Worm (Caenorhabditis elegans) whole organism, L1 larva: ENCODE data around the gene T07D3.9.
A peak's percentile ranks its signal among the peaks of the same experiment; 100 is the strongest.

ENCODE experiments used
- C04F5.9 ChIP-seq: sonication (generic microtip); optimal IDR thresholded peaks from 2 replicates; lab custom pipeline; 2016; ENCODE audit warnings: missing genetic modification characterization, missing compliant biosample characterization
- F16B12.6 ChIP-seq: fragments of 150-350 bp; optimal IDR thresholded peaks from 2 replicates; lab custom pipeline; 2014; ENCODE audit warnings: missing biosample characterization, missing genetic modification characterization
- aha-1 ChIP-seq: fragments of 150-350 bp; optimal IDR thresholded peaks from 2 replicates; lab custom pipeline; 2014; ENCODE audit warnings: missing biosample characterization, missing genetic modification characterization
- ceh-88 ChIP-seq: fragments of 200-800 bp; sonication (Bioruptor generic); IDR thresholded peaks from 2 replicates; pipeline ENCODE4 v1.3.6; 2022; ENCODE audit warnings: missing genetic modification characterization, missing compliant biosample characterization
- ceh-90 ChIP-seq: sonication (generic microtip); optimal IDR thresholded peaks from 2 replicates; lab custom pipeline; 2016; ENCODE audit warnings: missing genetic modification characterization, missing compliant biosample characterization
- ces-1 ChIP-seq: fragments of 150-350 bp; optimal IDR thresholded peaks from 2 replicates; lab custom pipeline; 2014; ENCODE audit warnings: missing biosample characterization, missing genetic modification reagents, missing genetic modification characterization
- efl-1 ChIP-seq, 4 experiments: fragments of 150-350 bp; optimal IDR thresholded peaks in 3 of 4; peaks in 1 of 4; 1 replicate in 1 of 4; 2 replicates in 3 of 4; lab custom pipeline; 2014; ENCODE audit warnings: missing biosample characterization in 2 of 4, missing genetic modification characterization in 2 of 4, missing genetic modification reagents in 2 of 4
- elt-3 ChIP-seq, 6 experiments: fragments of 150-350 bp in 1 of 6; sonication (generic microtip); optimal IDR thresholded peaks; 2 replicates each; lab custom pipeline; 2017 to 2018; ENCODE audit warnings: missing biosample characterization in 6 of 6, missing genetic modification characterization in 6 of 6, inconsistent platforms in 1 of 6
- ets-5 ChIP-seq: fragments of 200-800 bp; sonication (Bioruptor generic); IDR thresholded peaks from 2 replicates; pipeline ENCODE4 v1.3.6; 2022; ENCODE audit warnings: missing genetic modification characterization, missing compliant biosample characterization
- fkh-10 ChIP-seq: sonication (generic microtip); optimal IDR thresholded peaks from 2 replicates; lab custom pipeline; 2017; ENCODE audit warnings: missing biosample characterization, missing genetic modification reagents, missing genetic modification characterization
- fkh-4 ChIP-seq: sonication (generic microtip); optimal IDR thresholded peaks from 2 replicates; lab custom pipeline; 2016; ENCODE audit warnings: missing compliant biosample characterization, missing genetic modification characterization, borderline replicate concordance
- isw-1 ChIP-seq: fragments of 200-800 bp; sonication (Bioruptor generic); IDR thresholded peaks from 2 replicates; pipeline ENCODE4 v1.3.6; 2022; ENCODE audit warnings: missing genetic modification characterization, missing compliant biosample characterization
- jun-1 ChIP-seq: fragments of 150-350 bp; optimal IDR thresholded peaks from 2 replicates; lab custom pipeline; 2014; ENCODE audit warnings: missing biosample characterization, missing genetic modification reagents, missing genetic modification characterization
- lin-13 ChIP-seq: fragments of 150-350 bp; optimal IDR thresholded peaks from 2 replicates; lab custom pipeline; 2014; ENCODE audit warnings: missing biosample characterization, missing genetic modification reagents, missing genetic modification characterization
- lin-14 ChIP-seq: fragments of 200-800 bp; sonication (Bioruptor generic); optimal IDR thresholded peaks from 2 replicates; lab custom pipeline; 2018; ENCODE audit warnings: mild to moderate bottlenecking, missing genetic modification characterization, moderate library complexity, missing compliant biosample characterization
- lin-15B ChIP-seq: fragments of 150-350 bp; sonication (generic microtip); optimal IDR thresholded peaks from 3 replicates; lab custom pipeline; 2014; ENCODE audit warnings: missing biosample characterization, missing genetic modification characterization
- lin-35 ChIP-seq, 2 experiments: fragments of 150-350 bp; optimal IDR thresholded peaks; 2 replicates each; lab custom pipeline; 2014; ENCODE audit warnings: missing biosample characterization in 2 of 2, missing genetic modification characterization in 2 of 2, missing genetic modification reagents in 2 of 2
- lin-39 ChIP-seq: fragments of 150-350 bp; optimal IDR thresholded peaks from 2 replicates; lab custom pipeline; 2014; ENCODE audit warnings: missing biosample characterization, missing genetic modification reagents, missing genetic modification characterization
- mdl-1 ChIP-seq, 2 experiments: fragments of 150-350 bp; optimal IDR thresholded peaks; 2 replicates each; lab custom pipeline; 2014 to 2017; ENCODE audit warnings: missing biosample characterization in 2 of 2, missing genetic modification characterization in 2 of 2, inconsistent platforms in 1 of 2
- mef-2 ChIP-seq: fragments of 150-350 bp; optimal IDR thresholded peaks from 2 replicates; lab custom pipeline; 2014; ENCODE audit warnings: missing biosample characterization, missing genetic modification characterization
- mep-1 ChIP-seq: fragments of 150-350 bp; optimal IDR thresholded peaks from 2 replicates; lab custom pipeline; 2014; ENCODE audit warnings: missing biosample characterization, missing genetic modification characterization
- nhr-47 ChIP-seq: sonication (generic microtip); optimal IDR thresholded peaks from 2 replicates; lab custom pipeline; 2016; ENCODE audit warnings: mild to moderate bottlenecking, missing genetic modification characterization, moderate library complexity, missing compliant biosample characterization
- nhr-76 ChIP-seq: sonication (generic microtip); optimal IDR thresholded peaks from 2 replicates; lab custom pipeline; 2017; ENCODE audit warnings: missing biosample characterization, missing genetic modification characterization
- nhr-84 ChIP-seq: sonication (generic microtip); optimal IDR thresholded peaks from 2 replicates; lab custom pipeline; 2017; ENCODE audit warnings: missing biosample characterization, missing genetic modification characterization
- nhr-85 ChIP-seq: sonication (generic microtip); peaks from one replicate; lab custom pipeline; 2016; ENCODE audit warnings: missing genetic modification characterization, inconsistent platforms, missing compliant biosample characterization
- nhr-90 ChIP-seq: sonication (generic microtip); optimal IDR thresholded peaks from 2 replicates; lab custom pipeline; 2016; ENCODE audit warnings: mild to moderate bottlenecking, missing genetic modification characterization, missing compliant biosample characterization; ENCODE audit not compliant: poor library complexity
- pqm-1 ChIP-seq: sonication (generic microtip); optimal IDR thresholded peaks from 3 replicates; lab custom pipeline; 2017; ENCODE audit warnings: missing biosample characterization, missing genetic modification characterization
- rnt-1 ChIP-seq: sonication (generic microtip); optimal IDR thresholded peaks from 2 replicates; lab custom pipeline; 2016; ENCODE audit warnings: mild to moderate bottlenecking, missing genetic modification characterization, moderate library complexity, missing compliant biosample characterization
- snu-23 ChIP-seq: sonication (generic microtip); optimal IDR thresholded peaks from 2 replicates; lab custom pipeline; 2016; ENCODE audit warnings: missing genetic modification characterization, missing compliant biosample characterization
- sox-4 ChIP-seq: sonication (generic microtip); optimal IDR thresholded peaks from 2 replicates; lab custom pipeline; 2016; ENCODE audit warnings: missing genetic modification characterization, missing compliant biosample characterization
- swsn-7 ChIP-seq: sonication (generic microtip); optimal IDR thresholded peaks from 2 replicates; lab custom pipeline; 2016; ENCODE audit warnings: missing genetic modification characterization, missing compliant biosample characterization
- unc-86 ChIP-seq: sonication (generic microtip); optimal IDR thresholded peaks from 2 replicates; lab custom pipeline; 2016; ENCODE audit warnings: missing genetic modification characterization, missing compliant biosample characterization
- unc-98 ChIP-seq: fragments of 200-800 bp; sonication (Bioruptor generic); IDR thresholded peaks from 2 replicates; pipeline ENCODE4 v1.3.6; 2022; ENCODE audit warnings: missing genetic modification characterization, missing compliant biosample characterization
- xbp-1 ChIP-seq: sonication (generic microtip); optimal IDR thresholded peaks from 2 replicates; lab custom pipeline; 2016; ENCODE audit warnings: missing genetic modification characterization, missing compliant biosample characterization
- zag-1 ChIP-seq: fragments of 150-350 bp; optimal IDR thresholded peaks from 2 replicates; lab custom pipeline; 2014; ENCODE audit warnings: missing biosample characterization, missing genetic modification characterization
- ztf-4 ChIP-seq: fragments of 150-350 bp; optimal IDR thresholded peaks from 2 replicates; lab custom pipeline; 2014; ENCODE audit warnings: missing biosample characterization, missing genetic modification characterization

The T07D3.9 gene

DNA sequence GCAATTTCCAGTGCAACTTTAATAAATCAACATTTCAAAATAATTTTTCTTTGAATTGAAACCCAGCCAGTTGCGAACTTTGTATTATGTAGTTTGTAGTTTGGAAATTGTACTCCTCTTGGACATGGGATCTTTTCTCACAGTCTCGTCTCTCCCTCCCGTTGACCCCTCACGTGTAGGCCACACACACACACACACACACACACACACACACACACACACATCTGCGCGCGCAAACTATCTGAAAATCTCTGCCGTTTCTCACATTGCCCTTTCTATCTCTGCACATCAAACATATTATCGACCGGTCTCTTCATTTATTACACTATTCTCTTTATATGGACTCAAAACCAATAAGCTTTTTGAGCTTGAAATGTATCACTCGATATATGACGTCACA lies 40.1 kb upstream of the T07D3.9 start, which contains the start of gene fbxc-36:
fbxc-36 (plus strand) TSS at position 205 of the 400 bp plus-strand sequence.
- TF ChIP-seq F16B12.6 = no peak
- TF ChIP-seq rnt-1 (tag; lab: Kevin White, UChicago) = no peak
- TF ChIP-seq ceh-88 = no peak
- no peak for TF ChIP-seq snu-23 (GFP tag; lab: Kevin White, UChicago)
- TF ChIP-seq ets-5 = no peak
- peak; percentile 67 for TF ChIP-seq nhr-85 (tag; lab: Kevin White, UChicago)
- TF ChIP-seq unc-98 (GFP tag; lab: Robert Waterston, UW) = no peak
- no peak for TF ChIP-seq lin-15B (tag; lab: Kevin White, UChicago)
- TF ChIP-seq lin-35 (GFP tag; optimal IDR thresholded peaks at IDR 0.05; lab: Kevin White, UChicago) = peak in 1 of 2 experiments; percentile 42
- no peak for TF ChIP-seq C04F5.9
- no peak for TF ChIP-seq fkh-10 (GFP tag; lab: Kevin White, UChicago)
- TF ChIP-seq nhr-76 (tag; lab: Kevin White, UChicago) = no peak
- no peak for TF ChIP-seq nhr-47 (tag; lab: Kevin White, UChicago)
- no peak for TF ChIP-seq lin-13 (GFP tag; lab: Kevin White, UChicago)
- TF ChIP-seq efl-1 (optimal IDR thresholded peaks at IDR 0.05; lab: Kevin White, UChicago) = no peak
- peak in 1 of 2 experiments; percentile 86 for TF ChIP-seq efl-1 (GFP tag; optimal IDR thresholded peaks at IDR 0.05 in 1 of 2; lab: Kevin White, UChicago)
- TF ChIP-seq zag-1 (tag; lab: Kevin White, UChicago) = no peak
- TF ChIP-seq aha-1 (tag; lab: Kevin White, UChicago) = no peak
- TF ChIP-seq mdl-1 (tag; optimal IDR thresholded peaks at IDR 0.05; lab: Kevin White, UChicago) = peak in 1 of 2 experiments; percentile 5
- TF ChIP-seq sox-4 (tag; lab: Kevin White, UChicago) = no peak
- TF ChIP-seq isw-1 (GFP tag; lab: Robert Waterston, UW) = no peak
- no peak for TF ChIP-seq nhr-90 (tag; lab: Kevin White, UChicago)
- no peak for TF ChIP-seq ztf-4
- TF ChIP-seq jun-1 (tag; lab: Kevin White, UChicago) = no peak
- no peak for TF ChIP-seq elt-3 (tag; optimal IDR thresholded peaks at IDR 0.05; lab: Kevin White, UChicago)
- TF ChIP-seq fkh-4 (tag; lab: Kevin White, UChicago) = no peak

DNA sequence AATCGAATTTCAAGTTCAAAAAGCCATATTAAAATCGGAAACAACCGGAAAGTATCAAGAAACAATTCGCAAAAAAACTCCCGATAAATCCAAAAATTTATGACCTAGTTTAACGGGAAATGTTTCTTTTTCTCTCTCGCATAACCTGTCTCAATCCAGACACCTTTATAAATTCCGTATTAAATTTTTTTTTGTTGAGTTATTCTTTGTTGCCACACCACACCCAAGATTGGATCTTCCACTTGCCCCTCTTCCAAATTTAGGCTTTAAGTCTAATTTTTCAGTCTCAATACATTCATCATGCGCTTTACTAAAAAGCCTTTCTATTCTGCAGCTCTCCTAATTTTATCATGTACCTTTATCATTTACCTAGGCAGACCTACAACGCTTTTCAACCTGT lies 37.8 kb upstream of the T07D3.9 start, which contains the start of gene R07C3.3:
R07C3.3 (plus strand) TSS at position 301 of the 400 bp plus-strand sequence.
- TF ChIP-seq isw-1 (GFP tag; lab: Robert Waterston, UW) = no peak
- no peak for TF ChIP-seq mef-2
- no peak for TF ChIP-seq mep-1 (tag; lab: Kevin White, UChicago)
- TF ChIP-seq lin-13 (GFP tag; lab: Kevin White, UChicago) = no peak
- no peak for TF ChIP-seq unc-98 (GFP tag; lab: Robert Waterston, UW)
- no peak for TF ChIP-seq swsn-7 (tag; lab: Kevin White, UChicago)

DNA sequence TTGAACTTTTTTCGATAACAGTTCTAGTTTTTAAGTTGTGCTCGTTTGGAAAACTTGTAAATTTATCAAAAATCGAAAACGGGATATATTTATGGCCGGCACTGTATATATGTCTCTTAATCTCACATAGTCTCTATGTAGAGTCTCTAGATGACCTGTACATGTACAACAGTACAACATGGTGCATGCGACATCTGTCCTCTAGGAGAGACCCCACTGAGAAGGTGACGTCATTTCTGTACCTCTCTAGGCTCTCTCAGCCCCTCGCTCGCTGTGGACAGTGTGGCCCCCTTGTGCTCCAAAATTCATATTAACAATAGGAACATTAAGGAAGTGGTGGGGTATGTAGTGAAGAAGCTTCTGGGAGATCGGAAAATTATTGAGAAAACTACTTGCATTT lies 36.6 kb upstream of the T07D3.9 start:
- no peak for TF ChIP-seq lin-39
- TF ChIP-seq pqm-1 = no peak
- TF ChIP-seq lin-14 (GFP tag; lab: Kevin White, UChicago) = no peak
- no peak for TF ChIP-seq nhr-84
- TF ChIP-seq ceh-90 = no peak
- no peak for TF ChIP-seq unc-86 (tag; lab: Kevin White, UChicago)
- TF ChIP-seq xbp-1 = no peak

DNA sequence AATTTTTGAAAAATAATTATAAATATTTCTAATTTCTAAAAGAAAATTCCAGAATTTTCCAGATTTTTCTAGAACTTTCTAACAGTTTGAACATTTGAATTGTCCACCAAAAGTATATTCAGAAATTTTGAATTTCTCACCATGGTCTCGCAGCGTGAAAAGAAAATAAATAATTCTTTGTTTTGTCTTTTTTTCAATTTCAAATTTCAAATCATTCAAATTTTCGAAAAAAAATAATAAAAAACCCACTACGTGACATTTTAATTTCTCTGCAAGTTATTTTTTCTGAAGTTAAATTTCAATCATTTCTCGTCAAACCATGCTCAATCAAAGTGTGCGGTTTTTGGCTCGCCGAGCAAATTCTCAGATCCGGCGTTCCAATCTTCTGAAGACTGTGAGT lies 32.0 kb upstream of the T07D3.9 start, which contains the start of gene acs-15:
acs-15 (plus strand) TSS at position 301 of the 400 bp plus-strand sequence.
- TF ChIP-seq efl-1 (optimal IDR thresholded peaks at IDR 0.05; lab: Kevin White, UChicago) = no peak
- TF ChIP-seq efl-1 (GFP tag; optimal IDR thresholded peaks at IDR 0.05 in 1 of 2; lab: Kevin White, UChicago) = peak in 1 of 2 experiments; percentile 6
- TF ChIP-seq ces-1 (GFP tag; lab: Kevin White, UChicago) = no peak
- TF ChIP-seq, all 84 proteins: peak for 1
